Worm (Caenorhabditis elegans): ENCODE measurements around the gene noah-2.

DNA sequence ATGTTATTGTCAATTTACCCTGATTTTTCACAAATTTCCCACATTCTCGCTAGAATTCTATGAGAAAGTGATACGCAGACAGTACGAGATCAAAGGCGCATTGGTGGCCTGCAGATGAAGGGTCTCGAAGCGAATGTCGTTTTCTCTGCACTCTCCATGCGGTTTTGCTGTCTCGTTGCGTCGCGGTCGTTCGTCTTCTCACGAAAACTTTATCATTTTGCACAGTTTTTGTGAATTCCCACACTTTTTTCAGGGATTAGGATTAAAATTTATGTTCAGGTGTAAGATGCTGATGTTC, 20.1 kb upstream of the noah-2 start:
- no peak for TF ChIP-seq ztf-11 (tag; optimal IDR thresholded peaks at IDR 0.05)
- TF ChIP-seq mdl-1 (tag; optimal IDR thresholded peaks at IDR 0.05), result peak in 1 of 2 experiments; percentile 41
- TF ChIP-seq pha-4 (GFP tag; IDR thresholded peaks at IDR 0.05), result peak; percentile 49; the same call in 1 of the 2 replicates
- TF ChIP-seq pha-4 (tag; optimal IDR thresholded peaks at IDR 0.05), result no peak
- no peak for TF ChIP-seq ceh-28 (tag; optimal IDR thresholded peaks at IDR 0.05)
- TF ChIP-seq unc-62 (GFP tag; optimal IDR thresholded peaks at IDR 0.05 in 1 of 2), result peak in 1 of 2 experiments; percentile 99
- no peak for TF ChIP-seq unc-62 (tag; optimal IDR thresholded peaks at IDR 0.05)
- TF ChIP-seq mdt-29 (GFP tag; IDR thresholded peaks at IDR 0.05), result no peak; the same call in 1 of the 2 replicates
- 0 out of 2 replicates have a peak, but pooled peaks have one; percentile 3 for TF ChIP-seq vab-7 (GFP tag; IDR thresholded peaks at IDR 0.05)
- peak; percentile 16 for TF ChIP-seq skn-1 (tag; optimal IDR thresholded peaks at IDR 0.05)
- peak; percentile 81 for TF ChIP-seq dve-1 (tag; optimal IDR thresholded peaks at IDR 0.05; ENCODE audit: insufficient read depth)
- TF ChIP-seq nhr-25 (tag; optimal IDR thresholded peaks at IDR 0.05; ENCODE audit: borderline replicate concordance, insufficient read depth), result peak; percentile 70
- TF ChIP-seq nhr-28 (tag; optimal IDR thresholded peaks at IDR 0.05), result peak; percentile 69
